Worm (Caenorhabditis elegans): ENCODE data around the gene C32B5.13.

The C32B5.13 gene

DNA sequence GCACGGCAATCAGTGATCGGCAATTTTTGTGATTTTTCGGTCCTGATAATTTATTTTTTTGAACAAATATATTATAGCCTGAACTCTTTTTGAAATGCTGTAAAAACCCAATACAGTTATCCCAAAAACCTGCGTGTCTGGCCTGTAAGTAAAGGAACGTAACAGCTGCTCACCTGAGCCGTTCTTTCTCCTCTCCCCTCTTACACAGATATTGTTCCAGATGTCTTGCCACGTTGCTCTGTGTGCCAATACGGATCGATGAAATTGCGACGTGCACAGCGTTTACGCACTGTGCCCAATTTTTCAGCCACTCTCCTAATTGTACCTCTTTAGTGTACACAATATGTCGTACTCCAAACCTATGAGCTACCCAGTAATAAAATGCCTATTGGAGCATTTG, 3.2 kb downstream of the C32B5.13 start, which contains the start of gene sdz-4:
Gene sdz-4 (plus strand): TSS at position 301 of the 400 bp plus-strand sequence.
- no peak for TF ChIP-seq elt-2 (tag; optimal IDR thresholded peaks at IDR 0.05)
- TF ChIP-seq nhr-20 (tag; optimal IDR thresholded peaks at IDR 0.05): no peak
- TF ChIP-seq ceh-88 (GFP tag; IDR thresholded peaks at IDR 0.05): no peak
- no peak for TF ChIP-seq nhr-71 (tag; optimal IDR thresholded peaks at IDR 0.05)
- TF ChIP-seq ztf-11 (tag; optimal IDR thresholded peaks at IDR 0.05): no peak
- TF ChIP-seq ceh-63 (GFP tag; optimal IDR thresholded peaks at IDR 0.05): no peak
- TF ChIP-seq alr-1 (tag; optimal IDR thresholded peaks at IDR 0.05; ENCODE audit: borderline replicate concordance): no peak
- TF ChIP-seq lin-39 (tag; optimal IDR thresholded peaks at IDR 0.05): no peak
- TF ChIP-seq hlh-17 (GFP tag; optimal IDR thresholded peaks at IDR 0.05; ENCODE audit: borderline replicate concordance): no peak
- no peak for TF ChIP-seq irx-1 (tag; optimal IDR thresholded peaks at IDR 0.05)
- TF ChIP-seq sup-37 (GFP tag; optimal IDR thresholded peaks at IDR 0.05): no peak

DNA sequence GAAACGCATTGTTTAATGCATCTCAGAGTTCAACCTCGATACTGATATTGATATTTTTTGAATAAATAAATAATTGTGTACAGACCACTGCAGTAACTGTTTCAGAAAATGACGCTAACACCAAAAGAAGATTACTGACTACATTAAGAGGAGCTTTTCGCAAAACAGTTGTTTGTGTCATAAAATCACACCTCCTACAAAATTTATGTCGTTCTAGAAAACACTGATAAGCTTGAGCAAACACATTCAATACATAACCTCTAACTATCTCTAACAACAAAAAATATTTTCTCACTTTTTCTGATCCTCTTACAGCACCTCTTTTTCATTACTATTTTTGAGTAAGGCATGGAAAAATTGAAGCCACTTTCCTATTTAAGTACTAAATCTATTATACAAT, 7.2 kb downstream of the C32B5.13 start, which contains the start of gene fbxc-7:
Gene fbxc-7 (plus strand): TSS at position 301 of the 400 bp plus-strand sequence.
- peak; percentile 15 for TF ChIP-seq elt-2 (tag; optimal IDR thresholded peaks at IDR 0.05)

DNA sequence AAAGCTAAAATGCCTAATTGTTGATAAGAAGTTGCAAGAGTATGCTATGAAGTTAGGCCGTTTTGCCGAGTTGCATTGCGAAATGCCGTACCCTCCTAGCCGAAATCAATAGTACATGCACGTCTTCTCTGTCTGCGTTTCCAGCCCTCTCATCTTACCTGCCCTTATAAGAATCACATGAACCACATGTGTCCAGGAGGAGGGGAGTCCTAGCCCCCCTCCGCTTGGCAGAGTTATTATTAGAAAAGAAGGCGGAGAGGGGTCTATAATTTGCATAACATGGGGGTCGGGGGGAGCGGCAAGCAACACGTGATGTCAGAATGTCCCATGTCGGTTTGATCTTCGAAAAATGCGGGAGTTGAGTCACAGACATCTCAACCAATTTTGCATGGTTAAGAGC, 8.8 kb downstream of the C32B5.13 start:
- TF ChIP-seq nhr-71 (tag; optimal IDR thresholded peaks at IDR 0.05) (no peak), tlp-1 (tag; optimal IDR thresholded peaks at IDR 0.05) (no peak), ceh-82 (tag; optimal IDR thresholded peaks at IDR 0.05) (peak in 1 of 3 experiments; percentile 5), efl-1 (optimal IDR thresholded peaks at IDR 0.05) (no peak), efl-1 (GFP tag; optimal IDR thresholded peaks at IDR 0.05 in 1 of 2) (peak in 1 of 2 experiments; percentile 59), lin-14 (GFP tag; optimal IDR thresholded peaks at IDR 0.05) (peak; percentile 31), fkh-8 (tag; optimal IDR thresholded peaks at IDR 0.05) (peak; percentile 9), unc-98 (GFP tag; IDR thresholded peaks at IDR 0.05) (no peak)

DNA sequence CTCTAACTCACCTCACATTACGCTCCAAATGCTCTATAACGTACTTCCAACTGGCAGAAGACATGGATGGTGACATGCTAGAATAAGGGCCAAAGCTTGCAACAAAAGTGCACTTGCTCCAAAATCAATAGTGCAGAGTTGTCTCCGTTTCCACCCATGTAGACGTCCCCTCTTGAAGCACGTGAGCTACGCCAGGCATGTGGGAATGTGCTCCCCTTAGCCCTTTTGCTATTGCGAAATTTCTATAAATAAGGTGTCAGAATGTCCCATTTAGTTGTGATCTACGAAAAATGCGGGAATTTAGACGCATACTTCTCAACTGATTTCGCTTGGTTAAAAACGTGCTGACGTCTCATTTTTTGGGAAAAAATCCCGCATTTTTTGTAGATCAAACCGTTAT, 11.5 kb downstream of the C32B5.13 start:
- no peak for TF ChIP-seq efl-3 (GFP tag; optimal IDR thresholded peaks at IDR 0.05)
- TF ChIP-seq unc-98 (GFP tag; IDR thresholded peaks at IDR 0.05): no peak
- TF ChIP-seq lir-3 (tag; optimal IDR thresholded peaks at IDR 0.05; ENCODE audit: poor library complexity): no peak
- TF ChIP-seq unc-86 (tag; optimal IDR thresholded peaks at IDR 0.05): peak; percentile 21
- TF ChIP-seq lsy-2 (tag; optimal IDR thresholded peaks at IDR 0.05): no peak
- TF ChIP-seq fkh-8 (tag; optimal IDR thresholded peaks at IDR 0.05): peak; percentile 52
- TF ChIP-seq lin-14 (GFP tag; optimal IDR thresholded peaks at IDR 0.05): peak; percentile 56
- TF ChIP-seq xbp-1 (tag; optimal IDR thresholded peaks at IDR 0.05): no peak
- TF ChIP-seq pag-3 (tag; optimal IDR thresholded peaks at IDR 0.05; ENCODE audit: borderline replicate concordance, insufficient read depth): no peak
- no peak for TF ChIP-seq nhr-28 (tag; optimal IDR thresholded peaks at IDR 0.05)
- TF ChIP-seq nhr-71 (tag; optimal IDR thresholded peaks at IDR 0.05): no peak
- no peak for TF ChIP-seq hlh-17 (GFP tag; optimal IDR thresholded peaks at IDR 0.05; ENCODE audit: borderline replicate concordance)
- no peak for TF ChIP-seq jun-1 (tag; optimal IDR thresholded peaks at IDR 0.05)
- no peak for TF ChIP-seq pqm-1 (tag; optimal IDR thresholded peaks at IDR 0.05)
- peak in 2 of 3 experiments; percentile 19 to 45 for TF ChIP-seq ceh-82 (tag; optimal IDR thresholded peaks at IDR 0.05)
- TF ChIP-seq fkh-4 (tag; optimal IDR thresholded peaks at IDR 0.05; ENCODE audit: borderline replicate concordance): no peak
- no peak for TF ChIP-seq elt-3 (tag; optimal IDR thresholded peaks at IDR 0.05)
- TF ChIP-seq isw-1 (GFP tag; IDR thresholded peaks at IDR 0.05): peak; percentile 19; the same call in 1 of the 2 replicates
- TF ChIP-seq tbx-2 (tag; optimal IDR thresholded peaks at IDR 0.05): no peak
- TF ChIP-seq dsc-1 (tag; optimal IDR thresholded peaks at IDR 0.05): no peak
- no peak for TF ChIP-seq F16B12.6 (tag; optimal IDR thresholded peaks at IDR 0.05)
- no peak for TF ChIP-seq rnt-1 (tag; optimal IDR thresholded peaks at IDR 0.05)
- TF ChIP-seq unc-62 (GFP tag; optimal IDR thresholded peaks at IDR 0.05): no peak
- TF ChIP-seq egl-27 (tag; optimal IDR thresholded peaks at IDR 0.05): no peak
- no peak for TF ChIP-seq mef-2 (tag; optimal IDR thresholded peaks at IDR 0.05)
- TF ChIP-seq ama-1 (optimal IDR thresholded peaks at IDR 0.05): no peak
- TF ChIP-seq lin-35 (GFP tag; optimal IDR thresholded peaks at IDR 0.05): peak in 1 of 2 experiments; percentile 2
- no peak for TF ChIP-seq lin-15B (tag; optimal IDR thresholded peaks at IDR 0.05)
- TF ChIP-seq mdl-1 (tag; optimal IDR thresholded peaks at IDR 0.05): no peak
- peak in 1 of 3 experiments; percentile 17 for TF ChIP-seq dpl-1 (GFP tag; optimal IDR thresholded peaks at IDR 0.05)
- no peak for TF ChIP-seq snu-23 (GFP tag; optimal IDR thresholded peaks at IDR 0.05)
- no peak for TF ChIP-seq nhr-12 (tag; optimal IDR thresholded peaks at IDR 0.05)
- TF ChIP-seq ceh-63 (GFP tag; optimal IDR thresholded peaks at IDR 0.05): no peak
- no peak for TF ChIP-seq nhr-47 (tag; optimal IDR thresholded peaks at IDR 0.05)

All from whole organism, L1 larva.